Worm (Caenorhabditis elegans): ENCODE results near the gene B0280.2.

The B0280.2 gene

ce11 chrIII:7162065-7162762 is 37.8 kb downstream of the B0280.2 start, which contains the start of the genes syf-2 and K04G7.1 (continued):
- TF ChIP-seq mel-28 (tag; optimal IDR thresholded peaks at IDR 0.05; ENCODE audit: borderline replicate concordance) (no peak), nfya-2 (GFP tag; IDR thresholded peaks at IDR 0.05) (no peak), tlf-1 (GFP tag; optimal IDR thresholded peaks at IDR 0.05) (peak; percentile 89), mxl-1 (tag; optimal IDR thresholded peaks at IDR 0.05) (no peak), B0019.2 (GFP tag; conservative IDR thresholded peaks at IDR 0.05) (0 out of 2 replicates have a peak, but pooled peaks have one; percentile 44), pbrm-1 (GFP tag; IDR thresholded peaks at IDR 0.05) (peak; percentile 89), fkh-3 (tag; optimal IDR thresholded peaks at IDR 0.05) (no peak), pha-4 (tag; optimal IDR thresholded peaks at IDR 0.05) (peak; percentile 92), sea-2 (GFP tag; IDR thresholded peaks at IDR 0.05) (no peak), ztf-25 (GFP tag; IDR thresholded peaks at IDR 0.05) (no peak), lin-26 (GFP tag; IDR thresholded peaks at IDR 0.05) (no peak), unc-62 (GFP tag; optimal IDR thresholded peaks at IDR 0.05) (peak; percentile 20), D2030.7 (GFP tag; IDR thresholded peaks at IDR 0.05) (peak; percentile 86), F57C9.4 (tag; optimal IDR thresholded peaks at IDR 0.05) (no peak), F39B2.1 (GFP tag; IDR thresholded peaks at IDR 0.05) (no peak), F22D6.2 (tag; optimal IDR thresholded peaks at IDR 0.05) (no peak), B0261.1 (tag; optimal IDR thresholded peaks at IDR 0.05) (no peak), B0336.3 (GFP tag; IDR thresholded peaks at IDR 0.05) (peak; percentile 78), F23B12.7 (tag; optimal IDR thresholded peaks at IDR 0.05; ENCODE audit: insufficient read depth) (peak; percentile 80), ZK185.1 (tag; optimal IDR thresholded peaks at IDR 0.05; ENCODE audit: poor library complexity, severe bottlenecking) (peak; percentile 64), attf-6 (GFP tag; IDR thresholded peaks at IDR 0.05) (no peak), let-526 (GFP tag; IDR thresholded peaks at IDR 0.05) (no peak), lag-1 (GFP tag; IDR thresholded peaks at IDR 0.05) (no peak), F55B11.4 (tag; optimal IDR thresholded peaks at IDR 0.05; ENCODE audit: borderline replicate concordance, insufficient read depth) (no peak), mcd-1 (GFP tag; IDR thresholded peaks at IDR 0.05) (peak; percentile 93), snpc-3.4 (tag; optimal IDR thresholded peaks at IDR 0.05) (peak; percentile 52), hrde-1 (tag; optimal IDR thresholded peaks at IDR 0.05; ENCODE audit: borderline replicate concordance) (peak; percentile 4), nhr-80 (tag; optimal IDR thresholded peaks at IDR 0.05) (peak; percentile 68), nhr-27 (tag; optimal IDR thresholded peaks at IDR 0.05) (no peak), cebp-1 (GFP tag; IDR thresholded peaks at IDR 0.05) (peak; percentile 69), cebp-1 (tag; optimal IDR thresholded peaks at IDR 0.05) (peak; percentile 87), F37B4.10 (GFP tag; IDR thresholded peaks at IDR 0.05) (no peak), bed-1 (GFP tag; IDR thresholded peaks at IDR 0.05) (no peak), hmg-1.2 (GFP tag; IDR thresholded peaks at IDR 0.05) (peak; percentile 73), F49E8.2 (tag; optimal IDR thresholded peaks at IDR 0.05; ENCODE audit: insufficient read depth) (peak; percentile 28), mes-4 (tag; optimal IDR thresholded peaks at IDR 0.05) (no peak), lsy-27 (tag; optimal IDR thresholded peaks at IDR 0.05; ENCODE audit: borderline replicate concordance, insufficient read depth) (no peak), ztf-6 (GFP tag; IDR thresholded peaks at IDR 0.05) (no peak), ceh-40 (GFP tag; IDR thresholded peaks at IDR 0.05) (no peak), snpc-1.3 (tag; optimal IDR thresholded peaks at IDR 0.05; ENCODE audit: insufficient read depth) (peak; percentile 76), zfh-2 (GFP tag; conservative IDR thresholded peaks at IDR 0.05) (peak; percentile 77), unc-130 (GFP tag; optimal IDR thresholded peaks at IDR 0.05) (peak; percentile 62), cebp-2 (GFP tag; IDR thresholded peaks at IDR 0.05) (no peak), K11D2.4 (GFP tag; IDR thresholded peaks at IDR 0.05) (peak; percentile 60; the same call in 1 of the 2 replicates), Y79H2A.3 (GFP tag; conservative IDR thresholded peaks at IDR 0.05) (0 out of 2 replicates have a peak, but pooled peaks have one; percentile 64), ama-1 (optimal IDR thresholded peaks at IDR 0.05) (no peak), ama-1 (GFP tag; optimal IDR thresholded peaks at IDR 0.05) (no peak), nhr-120 (GFP tag; IDR thresholded peaks at IDR 0.05) (no peak)

Measured in whole organism, young adult.